Worm (Caenorhabditis elegans): Measurements from ENCODE around the gene Y105C5A.12.
A peak's percentile ranks its signal among the peaks of the same experiment; 100 is the strongest.
"Not testable (repeated sequence)": the region's sequence is repeated elsewhere in the genome, so short reads cannot be mapped to it uniquely, and the experiment has no call there.

Gene Y105C5A.12

DNA sequence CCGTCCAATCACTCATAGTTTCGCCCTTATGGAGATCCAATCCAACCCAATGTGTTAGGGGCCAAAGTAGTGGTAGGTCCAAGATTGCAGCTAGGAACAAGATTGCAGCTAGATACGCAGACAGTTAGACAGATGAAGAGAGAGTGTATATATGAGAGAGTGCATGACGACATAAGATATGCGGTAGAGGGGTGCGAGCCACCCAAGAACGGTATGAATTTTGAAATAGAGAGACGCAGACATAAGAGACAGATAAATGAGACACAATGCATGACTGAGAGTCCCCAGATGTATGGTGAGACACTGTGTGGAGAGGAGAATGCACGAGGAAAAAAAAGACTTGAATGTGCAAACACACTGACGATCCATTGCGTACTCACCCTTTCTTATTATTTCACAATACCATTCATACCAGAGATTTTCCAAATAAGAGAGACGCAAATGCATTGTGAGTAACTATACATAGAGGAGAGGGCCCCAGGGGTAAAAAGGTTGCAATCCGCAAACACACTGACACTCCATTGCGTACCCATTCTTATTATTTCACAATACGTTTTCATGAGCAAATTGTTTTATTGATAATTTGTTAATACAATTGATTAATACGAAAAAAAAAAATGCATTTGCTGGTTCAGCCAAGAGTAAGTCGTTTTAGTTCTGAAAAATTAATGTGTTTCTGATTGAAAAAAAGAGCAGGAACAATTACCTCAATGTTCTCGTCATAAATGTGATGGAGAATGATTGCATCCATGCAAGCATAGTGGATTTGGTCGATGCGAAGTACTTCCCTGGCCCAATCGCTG lies 5.0 kb upstream of the Y105C5A.12 start, which contains the start of the genes Y105C5A.1268 and Y105C5A.1272:
TSS of gene Y105C5A.1268 (minus strand) at position 51 of the 803 bp plus-strand sequence.
TSS of gene Y105C5A.1272 (plus strand) at position 575 of the 803 bp plus-strand sequence.
- TF ChIP-seq blmp-1 (tag; optimal IDR thresholded peaks at IDR 0.05; ENCODE audit: insufficient read depth) = peak; percentile 74
- peak; percentile 77 for TF ChIP-seq lin-13 (GFP tag; optimal IDR thresholded peaks at IDR 0.05)
- TF ChIP-seq sem-4 (tag; optimal IDR thresholded peaks at IDR 0.05) = peak; percentile 83
- TF ChIP-seq gmeb-1 (tag; optimal IDR thresholded peaks at IDR 0.05) = peak; percentile 76
- peak; percentile 80 for TF ChIP-seq sma-9 (GFP tag; optimal IDR thresholded peaks at IDR 0.05)
- TF ChIP-seq sma-9 (tag; optimal IDR thresholded peaks at IDR 0.05) = not testable (repeated sequence)
- peak; percentile 60 for TF ChIP-seq zag-1 (tag; optimal IDR thresholded peaks at IDR 0.05)
- peak; percentile 72 for TF ChIP-seq Y55F3AM.14 (GFP tag; optimal IDR thresholded peaks at IDR 0.05)
- TF ChIP-seq fos-1 (tag; optimal IDR thresholded peaks at IDR 0.05) = peak; percentile 70
- peak; percentile 17 for TF ChIP-seq lin-11 (tag; optimal IDR thresholded peaks at IDR 0.05)
- TF ChIP-seq nhr-237 (tag; optimal IDR thresholded peaks at IDR 0.05) = peak; percentile 67
- peak; percentile 93 for TF ChIP-seq C34F6.9 (tag; optimal IDR thresholded peaks at IDR 0.05)
- TF ChIP-seq skn-1 (tag; optimal IDR thresholded peaks at IDR 0.05) = peak; percentile 64
- peak; percentile 88 for TF ChIP-seq nhr-6 (tag; optimal IDR thresholded peaks at IDR 0.05)
- TF ChIP-seq mdl-1 (tag; optimal IDR thresholded peaks at IDR 0.05) = peak; percentile 71 to 76
- peak; percentile 95 for TF ChIP-seq nhr-129 (tag; optimal IDR thresholded peaks at IDR 0.05)
- peak; percentile 17 for TF ChIP-seq ceh-82 (tag; optimal IDR thresholded peaks at IDR 0.05)
- peak; percentile 93 for TF ChIP-seq nhr-21 (tag; optimal IDR thresholded peaks at IDR 0.05)
- TF ChIP-seq mab-5 (tag; optimal IDR thresholded peaks at IDR 0.05) = peak; percentile 85
- peak; percentile 85 for TF ChIP-seq ztf-4 (tag; optimal IDR thresholded peaks at IDR 0.05)
- peak; percentile 85 for TF ChIP-seq nhr-25 (tag; optimal IDR thresholded peaks at IDR 0.05)
- peak; percentile 87 for TF ChIP-seq sma-3 (GFP tag; optimal IDR thresholded peaks at IDR 0.05)
- TF ChIP-seq unc-62 (GFP tag; optimal IDR thresholded peaks at IDR 0.05) = peak; percentile 13
- TF ChIP-seq ZK546.5 (tag; optimal IDR thresholded peaks at IDR 0.05) = peak; percentile 13
- peak; percentile 52 for TF ChIP-seq alr-1 (tag; optimal IDR thresholded peaks at IDR 0.05)
- TF ChIP-seq lsy-2 (tag; optimal IDR thresholded peaks at IDR 0.05) = peak; percentile 78 to 94
- peak; percentile 85 for TF ChIP-seq crh-2 (tag; optimal IDR thresholded peaks at IDR 0.05)
- peak; percentile 11 for TF ChIP-seq nhr-12 (tag; optimal IDR thresholded peaks at IDR 0.05)
- TF ChIP-seq F13H6.1 (tag; optimal IDR thresholded peaks at IDR 0.05) = peak; percentile 93
- peak; percentile 62 for TF ChIP-seq nhr-10 (tag; optimal IDR thresholded peaks at IDR 0.05)
- TF ChIP-seq egl-27 (tag; optimal IDR thresholded peaks at IDR 0.05) = peak; percentile 88
- TF ChIP-seq unc-55 (GFP tag; optimal IDR thresholded peaks at IDR 0.05) = peak; percentile 92

DNA sequence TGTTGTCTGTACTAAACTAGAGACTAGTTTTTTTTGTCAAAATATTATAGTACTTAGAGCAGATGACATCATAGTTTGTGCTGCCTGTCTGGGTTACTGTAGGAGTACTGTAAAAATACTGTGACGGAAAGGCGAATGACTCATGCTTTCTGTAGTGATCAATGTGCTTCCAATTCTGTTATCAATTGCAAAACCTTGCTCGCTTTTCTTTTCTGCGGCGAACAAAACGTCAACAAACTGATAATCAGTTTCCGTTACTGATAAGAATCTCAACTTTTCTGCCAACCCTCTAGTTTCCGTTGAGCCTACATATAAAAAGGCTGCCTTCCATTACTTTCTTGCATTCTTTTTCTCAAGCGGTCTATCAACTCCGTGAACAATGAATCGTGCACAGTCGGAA lies 747 bp downstream of the Y105C5A.12 start, which contains the start of gene Y105C5A.13:
TSS of gene Y105C5A.13 (plus strand) at position 380 of the 400 bp plus-strand sequence.
- TF ChIP-seq crh-2 (tag; optimal IDR thresholded peaks at IDR 0.05) (no peak), lsy-2 (tag; optimal IDR thresholded peaks at IDR 0.05) (no peak), fos-1 (tag; optimal IDR thresholded peaks at IDR 0.05) (peak; percentile 94), elt-3 (tag; optimal IDR thresholded peaks at IDR 0.05) (no peak), sma-9 (GFP tag; optimal IDR thresholded peaks at IDR 0.05) (peak; percentile 7), sma-9 (tag; optimal IDR thresholded peaks at IDR 0.05) (no peak)

DNA sequence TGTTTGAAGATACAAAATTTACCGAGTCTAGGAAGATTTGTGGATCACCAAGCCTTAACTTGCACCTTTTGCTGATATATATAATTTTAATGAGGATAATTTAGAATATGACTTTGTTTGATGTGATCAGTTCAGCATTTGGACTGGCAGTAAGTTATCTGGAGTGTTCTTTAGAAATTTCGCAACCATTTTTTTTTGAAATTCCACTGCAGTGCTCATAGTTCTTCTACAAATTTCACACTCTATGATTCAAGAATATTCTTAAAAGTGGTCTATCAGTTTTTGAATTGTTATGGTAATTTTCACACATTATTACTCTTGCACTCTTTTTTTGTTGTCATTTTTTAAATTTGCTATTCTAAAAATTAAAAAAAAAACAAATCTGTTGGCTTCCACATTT lies 2.4 kb downstream of the Y105C5A.12 start:
- TF ChIP-seq nhr-12 (tag; optimal IDR thresholded peaks at IDR 0.05) (no peak), lin-11 (tag; optimal IDR thresholded peaks at IDR 0.05) (no peak), nhr-10 (tag; optimal IDR thresholded peaks at IDR 0.05) (no peak), aly-2 (tag; optimal IDR thresholded peaks at IDR 0.05) (no peak), R02D3.7 (tag; optimal IDR thresholded peaks at IDR 0.05) (no peak), fos-1 (tag; optimal IDR thresholded peaks at IDR 0.05) (no peak), unc-55 (GFP tag; optimal IDR thresholded peaks at IDR 0.05) (no peak), sma-3 (GFP tag; optimal IDR thresholded peaks at IDR 0.05) (no peak), crh-2 (tag; optimal IDR thresholded peaks at IDR 0.05) (no peak), lsy-2 (tag; optimal IDR thresholded peaks at IDR 0.05) (no peak)

DNA sequence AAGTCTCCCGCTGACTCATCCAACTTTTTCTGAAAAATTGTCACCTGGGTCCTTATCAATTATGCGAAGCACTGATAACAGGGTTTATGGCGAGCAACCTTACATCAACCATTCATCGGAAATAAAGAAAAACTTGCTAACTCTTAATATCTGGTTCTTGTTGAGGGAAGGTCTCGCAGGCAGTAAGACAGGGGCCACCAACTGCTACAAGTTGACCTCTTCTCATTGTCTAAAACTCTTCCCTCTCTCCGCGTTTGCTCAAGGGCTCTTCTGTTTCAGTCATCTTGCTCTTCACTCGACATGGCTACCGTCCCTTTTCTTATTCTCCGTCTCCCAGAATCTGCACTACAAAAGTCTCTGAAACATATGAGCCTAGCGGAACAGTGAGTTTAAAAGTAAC lies 6.1 kb downstream of the Y105C5A.12 start, which contains the start of gene Y105C5A.10:
TSS of gene Y105C5A.10 (plus strand) at position 301 of the 400 bp plus-strand sequence.
- TF ChIP-seq nhr-21 (tag; optimal IDR thresholded peaks at IDR 0.05); nhr-25 (tag; optimal IDR thresholded peaks at IDR 0.05); lin-13 (GFP tag; optimal IDR thresholded peaks at IDR 0.05): not testable (repeated sequence)
